Fruit fly (Drosophila melanogaster) whole organism, wandering third instar larva: ENCODE measurements around the gene Shal.

Source experiments
- CrebA ChIP-seq: fragments of 200-800 bp; sonication (Bioruptor generic); optimal IDR thresholded peaks from 2 replicates; lab custom pipeline; 2016; ENCODE audit warnings: missing biosample characterization, mild to moderate bottlenecking, missing genetic modification characterization, borderline replicate concordance
- Hnf4 ChIP-seq: fragments of 200-800 bp; sonication (Bioruptor generic); optimal IDR thresholded peaks from 2 replicates; lab custom pipeline; 2016; ENCODE audit warnings: missing biosample characterization, mild to moderate bottlenecking, missing genetic modification characterization
- Vsx2 ChIP-seq: fragments of 200-300, 225-300 bp; sonication (Bioruptor generic); optimal IDR thresholded peaks from 2 replicates; lab custom pipeline; 2018; ENCODE audit warnings: missing biosample characterization, missing genetic modification characterization; ENCODE audit not compliant: partially characterized antibody
- dmrt93B ChIP-seq: fragments of 200-800 bp; sonication (Bioruptor generic); optimal IDR thresholded peaks from 2 replicates; lab custom pipeline; 2018; ENCODE audit warnings: missing biosample characterization, mild to moderate bottlenecking, missing genetic modification characterization
- h ChIP-seq: fragments of 200-800 bp; sonication (Bioruptor generic); optimal IDR thresholded peaks from 3 replicates; lab custom pipeline; 2016; ENCODE audit warnings: missing biosample characterization, mild to moderate bottlenecking, missing genetic modification characterization
- psq ChIP-seq: fragments of 200-800 bp; sonication (Bioruptor generic); optimal IDR thresholded peaks from 3 replicates; lab custom pipeline; 2017; ENCODE audit warnings: missing biosample characterization, mild to moderate bottlenecking, missing genetic modification characterization, moderate library complexity
- tai ChIP-seq: sonication (Bioruptor generic); optimal IDR thresholded peaks from 2 replicates; lab custom pipeline; 2016; ENCODE audit warnings: missing biosample characterization, missing genetic modification characterization

DNA sequence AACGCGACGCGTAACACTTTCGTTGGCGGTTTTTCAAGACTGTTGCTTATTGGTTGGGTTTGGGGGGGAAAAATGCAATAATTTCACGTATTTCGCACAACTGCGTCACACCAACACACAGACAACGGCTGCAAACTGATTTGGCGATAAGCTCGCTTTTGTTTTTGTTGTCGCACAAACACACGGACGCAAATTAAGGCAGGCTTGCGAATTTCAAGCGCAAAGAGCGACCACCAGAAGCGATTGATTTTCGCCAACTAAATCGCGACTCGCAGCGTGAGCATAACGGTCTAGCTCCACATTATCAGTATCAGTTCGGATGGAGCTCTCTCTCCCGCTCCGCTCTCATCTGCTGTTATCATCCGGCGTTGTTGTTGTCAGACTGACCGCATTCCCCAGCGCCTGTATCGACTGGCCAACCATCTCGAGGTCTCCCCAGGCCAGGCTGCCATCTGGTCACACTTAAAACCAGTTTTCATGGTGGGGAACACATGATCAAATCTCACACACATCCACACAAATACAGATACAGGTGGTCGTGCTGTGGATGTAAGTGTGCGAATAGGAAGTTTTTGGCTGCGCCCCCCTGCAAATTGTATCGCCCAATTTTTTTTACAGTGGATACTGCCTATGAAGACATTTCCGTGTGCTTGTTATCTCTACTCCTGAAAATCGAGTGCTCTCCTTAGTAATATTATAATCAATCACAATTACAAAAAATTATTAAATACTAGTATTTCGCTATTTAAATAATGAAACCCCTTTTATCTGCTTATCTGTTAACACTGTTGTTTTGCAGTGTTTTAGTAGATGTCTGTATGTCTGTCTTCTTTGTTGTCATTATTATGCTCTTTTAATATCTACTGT is 48.6 kb upstream of the Shal start:
- TF ChIP-seq tai = no peak
- TF ChIP-seq dmrt93B (GFP tag; lab: Kevin White, UChicago) = peak; percentile 52
- TF ChIP-seq CrebA (GFP tag; lab: Kevin White, UChicago) = peak; percentile 51
- peak; percentile 46 for TF ChIP-seq Hnf4
- peak; percentile 60 for TF ChIP-seq psq (GFP tag; lab: Kevin White, UChicago)
- peak; percentile 83 for TF ChIP-seq h (GFP tag; lab: Kevin White, UChicago)
- peak; percentile 67 for TF ChIP-seq Vsx2 (GFP tag; lab: Kevin White, UChicago)
